Worm (Caenorhabditis elegans) whole organism, L4 larva: ENCODE data around the gene C02E7.10.

ENCODE experiments used
- D1046.2 ChIP-seq: fragments of 200-800 bp; sonication (Bioruptor generic); IDR thresholded peaks from 2 replicates; pipeline ENCODE4 v1.3.6; 2022; ENCODE audit warnings: missing genetic modification characterization, missing compliant biosample characterization
- F10B5.3 ChIP-seq: sonication (generic microtip); optimal IDR thresholded peaks from 2 replicates; lab custom pipeline; 2016; ENCODE audit warnings: mild to moderate bottlenecking, missing genetic modification characterization, missing compliant biosample characterization
- F37D6.2 ChIP-seq: sonication (generic microtip); optimal IDR thresholded peaks from 2 replicates; lab custom pipeline; 2016; ENCODE audit warnings: mild to moderate bottlenecking, missing genetic modification characterization, missing compliant biosample characterization
- dmd-9 ChIP-seq: fragments of 200-800 bp; sonication (Bioruptor generic); IDR thresholded peaks from 2 replicates; pipeline ENCODE4 v1.3.6; 2022; ENCODE audit warnings: missing genetic modification reagents, missing genetic modification characterization, missing compliant biosample characterization
- dpl-1 ChIP-seq: fragments of 150-350 bp; optimal IDR thresholded peaks from 2 replicates; lab custom pipeline; 2014; ENCODE audit warnings: missing biosample characterization, missing genetic modification reagents, missing genetic modification characterization
- duxl-1 ChIP-seq: sonication (generic microtip); optimal IDR thresholded peaks from 2 replicates; lab custom pipeline; 2016; ENCODE audit warnings: mild to moderate bottlenecking, missing genetic modification characterization, moderate library complexity, missing compliant biosample characterization; ENCODE audit not compliant: poor library complexity
- egl-27 ChIP-seq: sonication (generic microtip); optimal IDR thresholded peaks from 3 replicates; lab custom pipeline; 2017; ENCODE audit warnings: missing biosample characterization, missing genetic modification reagents, missing genetic modification characterization
- hlh-11 ChIP-seq: fragments of 200-800 bp; sonication (Bioruptor generic); optimal IDR thresholded peaks from 2 replicates; lab custom pipeline; 2018; ENCODE audit warnings: mild to moderate bottlenecking, missing genetic modification characterization, missing compliant biosample characterization
- hmg-1.1 ChIP-seq: fragments of 200-800 bp; sonication (Bioruptor generic); IDR thresholded peaks from 2 replicates; pipeline ENCODE4 v1.3.6; 2022; ENCODE audit warnings: missing genetic modification reagents, missing genetic modification characterization, missing compliant biosample characterization
- lin-1 ChIP-seq: fragments of 200-800 bp; sonication (Bioruptor generic); IDR thresholded peaks from 2 replicates; pipeline ENCODE4 v1.3.6; 2022; ENCODE audit warnings: missing genetic modification reagents, missing genetic modification characterization, missing compliant biosample characterization
- lin-29 ChIP-seq: fragments of 200-800 bp; sonication (Bioruptor generic); IDR thresholded peaks from 2 replicates; pipeline ENCODE4 v1.3.6; 2022; ENCODE audit warnings: missing genetic modification reagents, missing genetic modification characterization, missing compliant biosample characterization
- lsy-2 ChIP-seq, 2 experiments: fragments of 150-350 bp in 1 of 2; sonication (generic microtip) in 1 of 2; optimal IDR thresholded peaks; 2 replicates each; lab custom pipeline; 2014 to 2017; ENCODE audit warnings: missing biosample characterization in 2 of 2, missing genetic modification characterization in 2 of 2
- mep-1 ChIP-seq: fragments of 150-350 bp; sonication (generic microtip); optimal IDR thresholded peaks from 3 replicates; lab custom pipeline; 2014; ENCODE audit warnings: missing biosample characterization, missing genetic modification characterization
- mxl-2 ChIP-seq: fragments of 200-800 bp; sonication (Bioruptor generic); conservative IDR thresholded peaks from 2 replicates; pipeline ENCODE4 v1.3.6; 2022; ENCODE audit warnings: missing genetic modification reagents, missing genetic modification characterization, missing compliant biosample characterization
- mxl-3 ChIP-seq: fragments of 200-800 bp; sonication (Bioruptor generic); optimal IDR thresholded peaks from 2 replicates; lab custom pipeline; 2018; ENCODE audit warnings: mild to moderate bottlenecking, missing genetic modification characterization, missing compliant biosample characterization
- nhr-25 ChIP-seq: sonication (generic microtip); optimal IDR thresholded peaks from 2 replicates; lab custom pipeline; 2017; ENCODE audit warnings: missing genetic modification characterization, mild to moderate bottlenecking, missing compliant biosample characterization, antibody characterized with exemption, moderate library complexity, borderline replicate concordance; ENCODE audit not compliant: insufficient read depth
- nhr-28 ChIP-seq: fragments of 150-350 bp; optimal IDR thresholded peaks from 2 replicates; lab custom pipeline; 2014; ENCODE audit warnings: missing biosample characterization, missing genetic modification characterization
- nhr-41 ChIP-seq: fragments of 200-800 bp; sonication (Bioruptor generic); IDR thresholded peaks from 2 replicates; pipeline ENCODE4 v1.3.6; 2022; ENCODE audit warnings: missing genetic modification reagents, missing genetic modification characterization, missing compliant biosample characterization
- nhr-42 ChIP-seq: fragments of 200-800 bp; sonication (Bioruptor generic); IDR thresholded peaks from 2 replicates; pipeline ENCODE4 v1.3.6; 2022; ENCODE audit warnings: missing genetic modification characterization, missing compliant biosample characterization
- nhr-76 ChIP-seq: fragments of 150-350 bp; optimal IDR thresholded peaks from 2 replicates; lab custom pipeline; 2014; ENCODE audit warnings: missing biosample characterization, missing genetic modification characterization
- nhr-77 ChIP-seq: fragments of 150-350 bp; optimal IDR thresholded peaks from 2 replicates; lab custom pipeline; 2014; ENCODE audit warnings: missing biosample characterization, missing genetic modification characterization
- set-16 ChIP-seq: fragments of 200-800 bp; sonication (Bioruptor generic); IDR thresholded peaks from 2 replicates; pipeline ENCODE4 v1.3.6; 2022; ENCODE audit warnings: missing genetic modification reagents, missing genetic modification characterization, missing compliant biosample characterization
- unc-39 ChIP-seq: sonication (generic microtip); optimal IDR thresholded peaks from 2 replicates; lab custom pipeline; 2017; ENCODE audit warnings: missing biosample characterization, missing genetic modification characterization
- ztf-11 ChIP-seq: fragments of 150-350 bp; optimal IDR thresholded peaks from 2 replicates; lab custom pipeline; 2014; ENCODE audit warnings: missing biosample characterization, missing genetic modification characterization

The C02E7.10 gene

DNA sequence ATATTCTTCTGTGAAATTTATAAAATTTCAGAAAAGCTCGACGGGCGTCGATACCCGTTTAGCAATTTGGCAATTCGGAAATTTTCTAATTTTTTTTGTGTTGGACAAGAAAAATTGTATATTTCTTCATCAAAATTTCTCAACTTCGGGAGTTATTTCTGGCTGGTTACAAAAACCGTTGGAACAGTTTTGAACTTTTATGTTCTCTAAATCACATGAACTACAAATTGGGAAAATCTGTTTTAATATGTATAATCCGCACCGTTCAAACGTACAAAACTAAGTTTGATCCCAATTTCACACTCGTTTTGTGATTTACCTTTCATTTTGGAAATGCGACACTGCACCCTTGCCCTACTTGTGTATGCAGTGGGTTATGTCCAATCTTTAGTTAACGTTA is 47.5 kb downstream of the C02E7.10 start, which contains the start of gene T19H12.3:
T19H12.3 (plus strand) TSS at position 301 of the 400 bp plus-strand sequence.
- TF ChIP-seq dpl-1 (GFP tag; lab: Kevin White, UChicago) (no peak), duxl-1 (tag; lab: Kevin White, UChicago) (no peak), mep-1 (no peak), egl-27 (tag; lab: Kevin White, UChicago) (no peak), nhr-41 (GFP tag; lab: Robert Waterston, UW) (no peak), F10B5.3 (tag; lab: Kevin White, UChicago) (no peak), hmg-1.1 (GFP tag; lab: Robert Waterston, UW) (no peak), lsy-2 (tag; optimal IDR thresholded peaks at IDR 0.05; lab: Kevin White, UChicago) (no peak), lin-29 (no peak), unc-39 (no peak), ztf-11 (tag; lab: Kevin White, UChicago) (no peak), nhr-42 (GFP tag; lab: Robert Waterston, UW) (no peak), nhr-77 (tag; lab: Kevin White, UChicago) (no peak), nhr-25 (tag; lab: Kevin White, UChicago) (no peak), nhr-28 (tag; lab: Kevin White, UChicago) (no peak)

- TF ChIP-seq lin-1 (no peak), nhr-76 (tag; lab: Kevin White, UChicago) (no peak), duxl-1 (tag; lab: Kevin White, UChicago) (no peak), dmd-9 (GFP tag; lab: Robert Waterston, UW) (no peak), set-16 (GFP tag; lab: Robert Waterston, UW) (no peak), F37D6.2 (tag; lab: Kevin White, UChicago) (no peak), hlh-11 (tag; lab: Kevin White, UChicago) (no peak), mxl-2 (no peak), D1046.2 (GFP tag; lab: Robert Waterston, UW) (no peak), mxl-3 (GFP tag; lab: Kevin White, UChicago) (no peak)
These were observed 48.4 kb downstream of the C02E7.10 start, which contains the start of gene T19H12.12 for ce11 chrV:4884490-4884889. T19H12.12 (plus strand) TSS chrV:4884790.
